Worm (Caenorhabditis elegans) whole organism, late embryonic: Measurements from ENCODE around the gene C27H5.6.

Source experiments
- C08G9.2 ChIP-seq: sonication (generic microtip); optimal IDR thresholded peaks from 2 replicates; lab custom pipeline; 2016; ENCODE audit warnings: mild to moderate bottlenecking, missing genetic modification characterization, moderate library complexity, missing compliant biosample characterization
- Y22D7AL.16 ChIP-seq: sonication (generic microtip); optimal IDR thresholded peaks from 2 replicates; lab custom pipeline; 2016; ENCODE audit warnings: missing genetic modification characterization, missing compliant biosample characterization
- ama-1 ChIP-seq: fragments of 150-350 bp; optimal IDR thresholded peaks from 2 replicates; lab custom pipeline; 2014
- ceh-18 ChIP-seq: sonication (generic microtip); optimal IDR thresholded peaks from 2 replicates; lab custom pipeline; 2016; ENCODE audit warnings: missing genetic modification characterization, missing compliant biosample characterization
- ceh-19 ChIP-seq: fragments of 200-800 bp; sonication (Bioruptor generic); optimal IDR thresholded peaks from 2 replicates; lab custom pipeline; 2018; ENCODE audit warnings: mild to moderate bottlenecking, missing genetic modification characterization, missing compliant biosample characterization
- ceh-24 ChIP-seq: sonication (generic microtip); optimal IDR thresholded peaks from 2 replicates; lab custom pipeline; 2016; ENCODE audit warnings: mild to moderate bottlenecking, missing genetic modification characterization, missing compliant biosample characterization
- ceh-31 ChIP-seq: sonication (generic microtip); optimal IDR thresholded peaks from 2 replicates; lab custom pipeline; 2016; ENCODE audit warnings: missing genetic modification characterization, missing compliant biosample characterization
- ceh-34 ChIP-seq: sonication (generic microtip); optimal IDR thresholded peaks from 2 replicates; lab custom pipeline; 2016; ENCODE audit warnings: mild to moderate bottlenecking, missing genetic modification characterization, missing compliant biosample characterization
- ceh-45 ChIP-seq: fragments of 200-800 bp; sonication (Bioruptor generic); IDR thresholded peaks from 2 replicates; pipeline ENCODE4 v1.3.6; 2022; ENCODE audit warnings: missing genetic modification reagents, missing genetic modification characterization, missing compliant biosample characterization
- ceh-48 ChIP-seq: sonication (generic microtip); optimal IDR thresholded peaks from 2 replicates; lab custom pipeline; 2016; ENCODE audit warnings: missing genetic modification characterization, inconsistent platforms, missing compliant biosample characterization
- che-1 ChIP-seq: sonication (generic microtip); optimal IDR thresholded peaks from 2 replicates; lab custom pipeline; 2016; ENCODE audit warnings: mild to moderate bottlenecking, missing genetic modification characterization, missing compliant biosample characterization
- dve-1 ChIP-seq: sonication (generic microtip); optimal IDR thresholded peaks from 2 replicates; lab custom pipeline; 2017; ENCODE audit warnings: antibody characterized with exemption, mild to moderate bottlenecking, missing genetic modification characterization, missing compliant biosample characterization
- elt-4 ChIP-seq: sonication (generic microtip); optimal IDR thresholded peaks from 2 replicates; lab custom pipeline; 2016; ENCODE audit warnings: missing genetic modification characterization, missing compliant biosample characterization
- ets-4 ChIP-seq: sonication (generic microtip); optimal IDR thresholded peaks from 2 replicates; lab custom pipeline; 2016; ENCODE audit warnings: missing genetic modification characterization, missing compliant biosample characterization
- fax-1 ChIP-seq: sonication (generic microtip); optimal IDR thresholded peaks from 2 replicates; lab custom pipeline; 2016; ENCODE audit warnings: missing genotype, missing genetic modification characterization, missing compliant biosample characterization
- fkh-6 ChIP-seq: sonication (generic microtip); optimal IDR thresholded peaks from 2 replicates; lab custom pipeline; 2016; ENCODE audit warnings: missing genetic modification characterization, missing compliant biosample characterization
- gmeb-2 ChIP-seq: sonication (generic microtip); optimal IDR thresholded peaks from 2 replicates; lab custom pipeline; 2016; ENCODE audit warnings: missing genetic modification characterization, inconsistent platforms, missing compliant biosample characterization
- hlh-13 ChIP-seq: fragments of 200-800 bp; sonication (Bioruptor generic); optimal IDR thresholded peaks from 2 replicates; lab custom pipeline; 2018; ENCODE audit warnings: mild to moderate bottlenecking, missing genetic modification characterization, missing compliant biosample characterization
- hlh-15 ChIP-seq: sonication (generic microtip); optimal IDR thresholded peaks from 2 replicates; lab custom pipeline; 2016; ENCODE audit warnings: missing genetic modification characterization, missing compliant biosample characterization
- hlh-30 ChIP-seq: sonication (generic microtip); optimal IDR thresholded peaks from 2 replicates; lab custom pipeline; 2017; ENCODE audit warnings: antibody characterized with exemption, missing genetic modification characterization, missing compliant biosample characterization; ENCODE audit not compliant: insufficient read depth
- hlh-8 ChIP-seq: sonication (generic microtip); optimal IDR thresholded peaks from 2 replicates; lab custom pipeline; 2016; ENCODE audit warnings: missing genotype, missing genetic modification characterization, missing compliant biosample characterization
- lim-6 ChIP-seq: sonication (generic microtip); optimal IDR thresholded peaks from 2 replicates; lab custom pipeline; 2016; ENCODE audit warnings: missing genetic modification characterization, missing compliant biosample characterization
- madf-2 ChIP-seq: sonication (generic microtip); optimal IDR thresholded peaks from 2 replicates; lab custom pipeline; 2017; ENCODE audit warnings: missing genetic modification characterization, missing compliant biosample characterization
- nfya-1 ChIP-seq: sonication (generic microtip); optimal IDR thresholded peaks from 2 replicates; lab custom pipeline; 2017; ENCODE audit warnings: missing genetic modification characterization, mild to moderate bottlenecking, missing compliant biosample characterization, antibody characterized with exemption, moderate library complexity
- odd-2 ChIP-seq: sonication (generic microtip); optimal IDR thresholded peaks from 2 replicates; lab custom pipeline; 2017; ENCODE audit warnings: antibody characterized with exemption, mild to moderate bottlenecking, missing genetic modification characterization, missing compliant biosample characterization
- pqm-1 ChIP-seq: sonication (generic microtip); optimal IDR thresholded peaks from 2 replicates; lab custom pipeline; 2016; ENCODE audit warnings: missing genetic modification characterization, missing compliant biosample characterization
- sdc-2 ChIP-seq: sonication (generic microtip); optimal IDR thresholded peaks from 2 replicates; lab custom pipeline; 2016; ENCODE audit warnings: missing genotype, missing genetic modification characterization, missing compliant biosample characterization
- sox-2 ChIP-seq: fragments of 200-800 bp; sonication (Bioruptor generic); IDR thresholded peaks from 2 replicates; pipeline ENCODE4 v1.3.6; 2022; ENCODE audit warnings: missing genetic modification reagents, missing genetic modification characterization, missing compliant biosample characterization
- sox-4 ChIP-seq: sonication (generic microtip); optimal IDR thresholded peaks from 2 replicates; lab custom pipeline; 2017; ENCODE audit warnings: mild to moderate bottlenecking, missing genetic modification characterization, inconsistent platforms, missing compliant biosample characterization
- syd-9 ChIP-seq: sonication (generic microtip); optimal IDR thresholded peaks from 2 replicates; lab custom pipeline; 2016; ENCODE audit warnings: mild to moderate bottlenecking, missing genetic modification characterization, moderate library complexity, missing compliant biosample characterization
- tbx-2 ChIP-seq: sonication (generic microtip); optimal IDR thresholded peaks from 2 replicates; lab custom pipeline; 2016; ENCODE audit warnings: missing genetic modification characterization, missing compliant biosample characterization
- unc-3 ChIP-seq, 2 experiments: fragments of 200-800 bp in 1 of 2; sonication (Bioruptor generic) in 1 of 2; sonication (generic microtip) in 1 of 2; conservative IDR thresholded peaks in 1 of 2; optimal IDR thresholded peaks in 1 of 2; 2 replicates each; pipeline versions ENCODE4 v1.3.6 to Lab custom; 2016 to 2022; ENCODE audit warnings: missing compliant biosample characterization in 2 of 2, missing genetic modification characterization in 2 of 2, missing genetic modification reagents in 1 of 2
- unc-42 ChIP-seq: sonication (generic microtip); optimal IDR thresholded peaks from 2 replicates; lab custom pipeline; 2016; ENCODE audit warnings: missing genotype, missing genetic modification characterization, missing compliant biosample characterization
- unc-55 ChIP-seq: sonication (generic microtip); optimal IDR thresholded peaks from 2 replicates; lab custom pipeline; 2017; ENCODE audit warnings: missing biosample characterization, missing genetic modification reagents, missing genetic modification characterization
- unc-86 ChIP-seq: sonication (generic microtip); optimal IDR thresholded peaks from 2 replicates; lab custom pipeline; 2016; ENCODE audit warnings: missing genetic modification characterization, missing compliant biosample characterization

Gene C27H5.6

DNA sequence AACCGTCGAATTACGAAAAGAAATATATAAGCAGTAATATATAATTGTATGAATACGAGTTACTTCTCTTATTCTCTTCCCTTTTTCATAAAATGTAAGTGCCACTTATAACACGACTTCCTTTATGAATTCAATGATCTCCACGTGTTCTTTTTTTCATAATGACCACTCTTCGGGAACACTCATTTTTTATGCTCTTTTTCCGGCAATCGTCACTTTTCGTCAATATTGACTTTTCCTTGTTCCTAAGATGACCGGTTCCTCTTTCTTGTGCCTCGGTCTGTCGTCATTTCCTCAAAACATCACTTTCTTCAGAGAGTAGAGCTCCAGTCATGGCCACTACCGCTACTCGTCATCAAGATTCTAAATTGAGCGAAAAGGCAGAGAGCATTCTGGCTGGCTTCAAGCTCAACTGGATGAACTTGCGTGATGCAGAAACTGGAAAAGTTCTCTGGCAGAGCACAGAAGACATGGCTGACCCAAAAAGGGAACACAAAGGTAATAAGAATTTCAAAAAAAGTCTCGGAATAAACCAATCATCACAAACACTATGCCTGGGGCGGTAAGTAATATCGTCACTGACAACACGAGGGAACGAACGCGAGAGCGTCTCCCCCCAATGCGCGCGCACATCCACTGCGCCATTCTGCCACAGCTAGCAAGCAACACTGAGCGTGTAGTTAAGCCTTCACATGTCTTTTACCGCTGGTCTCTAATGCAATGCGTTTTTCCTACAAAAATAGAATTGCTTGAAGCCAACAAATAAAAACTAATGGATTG is 3.3 kb downstream of the C27H5.6 start, which contains the start of gene pdl-1 (continued):
- TF ChIP-seq che-1 (tag; lab: Kevin White, UChicago): peak; percentile 92
- peak; percentile 85 for TF ChIP-seq ceh-48 (tag; lab: Kevin White, UChicago)
- TF ChIP-seq lim-6 (tag; lab: Kevin White, UChicago): peak; percentile 61
- TF ChIP-seq Y22D7AL.16: peak; percentile 87
- TF ChIP-seq ceh-31: peak; percentile 86
- TF ChIP-seq hlh-13 (GFP tag; lab: Kevin White, UChicago): peak; percentile 94
- TF ChIP-seq hlh-30: peak; percentile 68
- peak; percentile 73 for TF ChIP-seq ceh-24
- TF ChIP-seq ets-4 (tag; lab: Kevin White, UChicago): no peak
- TF ChIP-seq ceh-45 (GFP tag; lab: Robert Waterston, UW): peak; percentile 93
- TF ChIP-seq unc-86 (tag; lab: Kevin White, UChicago): peak; percentile 91
- peak; percentile 86 for TF ChIP-seq hlh-8 (tag; lab: Kevin White, UChicago)
- TF ChIP-seq hlh-15 (tag; lab: Kevin White, UChicago): peak; percentile 89
- TF ChIP-seq sdc-2 (tag; lab: Kevin White, UChicago): peak; percentile 87
- TF ChIP-seq unc-55 (GFP tag; lab: Kevin White, UChicago): no peak
- TF ChIP-seq gmeb-2: peak; percentile 94
- TF ChIP-seq tbx-2 (tag; lab: Kevin White, UChicago): peak; percentile 96
- TF ChIP-seq ama-1 (lab: Kevin White, UChicago): no peak
- peak; percentile 95 for TF ChIP-seq syd-9 (tag; lab: Kevin White, UChicago)

DNA sequence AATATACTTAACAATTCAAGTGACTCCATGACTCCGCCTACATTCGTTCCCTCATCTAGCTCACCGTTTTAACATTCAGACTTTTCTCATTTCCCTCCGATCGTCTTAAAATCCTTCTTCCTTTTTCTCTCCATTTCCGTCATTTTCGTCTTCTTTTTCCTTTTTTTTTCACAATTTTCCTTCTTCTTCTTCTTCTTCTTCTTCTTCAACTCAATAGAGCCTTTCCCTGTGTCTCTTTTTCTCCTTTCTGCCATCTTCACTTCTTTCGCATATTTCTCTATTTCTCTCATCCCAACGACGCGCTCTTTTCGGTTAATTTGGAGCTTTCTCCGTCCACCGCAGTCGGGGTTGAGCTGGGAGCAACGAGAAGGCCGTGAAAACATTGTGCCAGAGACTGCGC is 4.4 kb downstream of the C27H5.6 start:
- TF ChIP-seq unc-42 (tag; lab: Kevin White, UChicago) (peak; percentile 79), ceh-34 (tag; lab: Kevin White, UChicago) (no peak), sox-2 (GFP tag; lab: Robert Waterston, UW) (no peak), madf-2 (tag; lab: Kevin White, UChicago) (no peak), pqm-1 (tag; lab: Kevin White, UChicago) (no peak), ceh-19 (GFP tag; lab: Kevin White, UChicago) (peak; percentile 17), syd-9 (tag; lab: Kevin White, UChicago) (no peak), ets-4 (tag; lab: Kevin White, UChicago) (no peak), C08G9.2 (tag; lab: Kevin White, UChicago) (peak; percentile 5), che-1 (tag; lab: Kevin White, UChicago) (no peak), ceh-31 (peak; percentile 38), nfya-1 (peak; percentile 27), fax-1 (no peak), ceh-18 (tag; lab: Kevin White, UChicago) (peak; percentile 40), elt-4 (tag; lab: Kevin White, UChicago) (no peak), tbx-2 (tag; lab: Kevin White, UChicago) (peak; percentile 0), sox-4 (tag; lab: Kevin White, UChicago) (no peak), ceh-45 (GFP tag; lab: Robert Waterston, UW) (no peak), odd-2 (tag; lab: Kevin White, UChicago) (no peak), unc-3 (GFP tag; conservative IDR thresholded peaks at IDR 0.05; lab: Robert Waterston, UW) (no peak), unc-3 (tag; optimal IDR thresholded peaks at IDR 0.05; lab: Kevin White, UChicago) (no peak), fkh-6 (tag; lab: Kevin White, UChicago) (no peak), dve-1 (tag; lab: Kevin White, UChicago) (no peak)

DNA sequence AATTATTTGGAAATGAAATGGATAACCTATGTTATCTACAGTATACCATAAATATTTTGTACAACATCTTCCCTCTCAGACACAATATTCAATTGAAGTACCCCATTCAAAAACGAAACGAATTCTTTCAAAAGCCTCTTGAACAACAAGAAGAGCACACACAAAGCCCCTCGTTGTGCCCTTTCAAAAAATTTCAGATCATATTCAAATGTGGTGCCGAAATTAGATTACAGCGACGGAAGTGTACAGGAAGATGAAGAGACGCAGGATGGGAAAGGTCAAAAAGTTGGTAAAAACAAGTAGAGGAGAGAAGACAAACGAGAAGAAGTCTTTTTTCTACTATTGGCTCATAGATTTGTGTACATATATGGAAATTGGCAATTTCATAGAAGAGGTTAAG is 10.9 kb downstream of the C27H5.6 start:
- TF ChIP-seq unc-42 (tag; lab: Kevin White, UChicago): peak; percentile 80
- no peak for TF ChIP-seq ceh-45 (GFP tag; lab: Robert Waterston, UW)
